Worm (Caenorhabditis elegans): ENCODE measurements around the gene F28C6.9.
A peak's percentile ranks its signal among the peaks of the same experiment; 100 is the strongest.

Gene F28C6.9

DNA sequence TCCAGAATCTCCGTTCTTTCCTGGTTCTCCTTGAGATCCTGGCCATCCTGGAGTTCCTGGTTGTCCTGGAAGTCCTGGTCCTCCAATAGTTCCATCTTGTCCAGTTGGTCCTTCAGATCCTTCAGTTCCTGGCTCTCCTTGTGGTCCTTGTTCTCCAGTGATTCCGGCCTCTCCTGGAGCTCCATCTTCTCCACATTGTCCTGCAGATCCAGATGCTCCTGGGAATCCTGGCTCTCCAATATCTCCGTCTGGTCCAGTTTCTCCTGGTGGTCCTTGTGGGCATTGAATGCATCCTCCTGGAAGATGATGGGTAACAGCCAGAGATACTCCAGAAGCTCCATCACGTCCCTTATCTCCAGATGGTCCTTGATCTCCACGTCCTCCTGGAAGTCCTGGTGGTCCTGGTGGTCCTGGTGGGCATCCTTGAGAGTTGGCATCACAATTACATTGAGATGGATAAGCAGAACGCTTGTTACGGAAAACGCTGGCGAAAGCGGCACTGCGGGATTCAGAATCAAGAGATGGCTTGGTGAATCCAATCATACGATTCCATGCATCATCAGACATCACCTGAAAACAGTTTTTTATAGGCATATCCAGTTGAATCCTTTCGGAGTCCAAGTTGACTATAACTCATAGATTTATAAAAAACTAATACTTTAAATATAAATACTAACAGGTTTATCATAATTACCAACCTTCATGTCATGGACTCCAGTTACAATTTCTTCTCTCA, 41.6 kb downstream of the F28C6.9 start:
- no peak for TF ChIP-seq ets-7 (tag; optimal IDR thresholded peaks at IDR 0.05)
- TF ChIP-seq sea-1 (GFP tag; conservative IDR thresholded peaks at IDR 0.05) = 0 out of 2 replicates have a peak, but pooled peaks have one; percentile 30

DNA sequence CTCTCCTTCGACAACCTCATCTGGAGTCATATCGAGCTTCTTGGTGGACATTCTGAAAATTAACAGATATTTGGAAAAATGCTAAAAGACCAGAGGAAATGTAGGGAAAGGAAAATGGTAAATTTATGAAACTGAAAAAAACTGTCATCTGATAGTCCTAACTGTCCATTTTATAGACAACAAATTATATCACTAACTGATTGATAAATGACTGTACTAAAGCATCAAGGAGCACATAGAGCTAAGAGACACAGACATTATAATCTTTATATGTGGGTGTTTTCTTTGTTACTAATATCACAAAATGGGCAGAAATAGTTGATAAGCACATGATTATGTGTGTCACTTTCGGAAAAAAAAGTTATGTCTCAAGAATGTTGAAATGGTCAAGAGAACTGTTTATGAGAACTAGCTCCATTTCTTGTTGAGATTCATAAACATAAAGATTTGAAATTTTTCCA, 43.1 kb downstream of the F28C6.9 start, which contains the start of gene F54C9.3:
F54C9.3 (minus strand) TSS at position 51 of the 461 bp plus-strand sequence.
- TF ChIP-seq pes-1 (GFP tag; IDR thresholded peaks at IDR 0.05) (no peak), hmbx-1 (tag; optimal IDR thresholded peaks at IDR 0.05) (no peak), tbx-11 (GFP tag; IDR thresholded peaks at IDR 0.05) (no peak), ets-7 (tag; optimal IDR thresholded peaks at IDR 0.05) (no peak), tra-4 (tag; optimal IDR thresholded peaks at IDR 0.05) (no peak), hmg-4 (GFP tag; optimal IDR thresholded peaks at IDR 0.05) (no peak)

DNA sequence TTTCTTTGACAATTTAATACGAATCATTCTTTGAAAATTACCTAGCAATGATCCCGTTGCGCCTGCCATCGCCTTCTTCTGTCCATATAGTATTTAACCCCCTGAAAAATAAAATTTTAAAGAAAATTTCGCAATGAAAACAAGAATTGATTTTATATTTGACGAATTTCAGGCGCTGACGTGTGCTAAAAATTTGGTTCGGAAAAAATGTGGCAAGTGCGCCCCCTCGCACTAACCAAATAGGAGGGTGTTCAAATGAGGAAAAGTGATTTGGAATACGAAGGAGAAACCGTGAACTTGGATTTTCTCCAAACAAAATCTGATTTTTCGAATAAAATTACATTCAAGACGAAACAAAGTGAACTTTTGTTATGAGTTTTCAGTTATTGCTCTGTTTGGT, 43.9 kb downstream of the F28C6.9 start, which contains the start of gene stc-1:
stc-1 (minus strand) TSS at position 101 of the 400 bp plus-strand sequence.
- TF ChIP-seq flt-1 (GFP tag; IDR thresholded peaks at IDR 0.05) (no peak), hnd-1 (tag; optimal IDR thresholded peaks at IDR 0.05) (no peak), ama-1 (optimal IDR thresholded peaks at IDR 0.05) (no peak), aly-1 (tag; optimal IDR thresholded peaks at IDR 0.05) (no peak), hmg-4 (GFP tag; optimal IDR thresholded peaks at IDR 0.05) (no peak), ets-7 (tag; optimal IDR thresholded peaks at IDR 0.05) (no peak), sea-1 (GFP tag; conservative IDR thresholded peaks at IDR 0.05) (no peak), tbx-37 (GFP tag; conservative IDR thresholded peaks at IDR 0.05) (no peak), ceh-13 (GFP tag; optimal IDR thresholded peaks at IDR 0.05) (no peak), tra-4 (tag; optimal IDR thresholded peaks at IDR 0.05) (no peak), scrt-1 (GFP tag; IDR thresholded peaks at IDR 0.05) (no peak), pes-1 (GFP tag; IDR thresholded peaks at IDR 0.05) (no peak), F13C5.2 (tag; optimal IDR thresholded peaks at IDR 0.05) (no peak), ceh-36 (tag; optimal IDR thresholded peaks at IDR 0.05) (no peak), tbx-11 (GFP tag; IDR thresholded peaks at IDR 0.05) (no peak), B0310.2 (tag; optimal IDR thresholded peaks at IDR 0.05) (no peak), hmbx-1 (tag; optimal IDR thresholded peaks at IDR 0.05) (no peak)

DNA sequence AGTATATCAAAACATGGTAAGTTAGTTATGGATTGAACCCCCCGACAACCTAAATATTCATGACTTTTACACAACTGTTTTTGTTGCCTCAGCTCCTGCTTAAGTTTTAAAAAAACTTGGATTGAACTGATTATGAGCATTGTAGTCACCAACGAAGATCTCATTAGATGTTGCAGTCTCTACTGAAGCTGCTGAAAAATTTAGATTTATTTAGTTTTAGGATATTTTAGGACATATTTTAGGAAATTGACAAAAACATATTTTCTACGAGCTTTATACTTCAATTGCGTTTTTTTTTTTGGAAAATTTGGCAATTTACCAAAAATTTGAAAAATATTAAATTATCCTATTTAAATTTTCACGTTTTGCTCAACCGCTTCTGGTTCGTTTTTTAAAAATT, 48.0 kb downstream of the F28C6.9 start, which contains the start of gene F54C9.14:
F54C9.14 (plus strand) TSS at position 301 of the 400 bp plus-strand sequence.
- TF ChIP-seq tra-4 (tag; optimal IDR thresholded peaks at IDR 0.05) (no peak), tbx-11 (GFP tag; IDR thresholded peaks at IDR 0.05) (no peak), ets-7 (tag; optimal IDR thresholded peaks at IDR 0.05) (no peak), ceh-36 (tag; optimal IDR thresholded peaks at IDR 0.05) (no peak), F13C5.2 (tag; optimal IDR thresholded peaks at IDR 0.05) (no peak), aly-1 (tag; optimal IDR thresholded peaks at IDR 0.05) (no peak), flt-1 (GFP tag; IDR thresholded peaks at IDR 0.05) (no peak), scrt-1 (GFP tag; IDR thresholded peaks at IDR 0.05) (no peak), hmg-4 (GFP tag; optimal IDR thresholded peaks at IDR 0.05) (no peak), pes-1 (GFP tag; IDR thresholded peaks at IDR 0.05) (no peak), sea-1 (GFP tag; conservative IDR thresholded peaks at IDR 0.05) (no peak), hmbx-1 (tag; optimal IDR thresholded peaks at IDR 0.05) (no peak), tbx-37 (GFP tag; conservative IDR thresholded peaks at IDR 0.05) (no peak), ceh-13 (GFP tag; optimal IDR thresholded peaks at IDR 0.05) (no peak), B0310.2 (tag; optimal IDR thresholded peaks at IDR 0.05) (no peak), ama-1 (optimal IDR thresholded peaks at IDR 0.05) (no peak), hnd-1 (tag; optimal IDR thresholded peaks at IDR 0.05) (no peak)

DNA sequence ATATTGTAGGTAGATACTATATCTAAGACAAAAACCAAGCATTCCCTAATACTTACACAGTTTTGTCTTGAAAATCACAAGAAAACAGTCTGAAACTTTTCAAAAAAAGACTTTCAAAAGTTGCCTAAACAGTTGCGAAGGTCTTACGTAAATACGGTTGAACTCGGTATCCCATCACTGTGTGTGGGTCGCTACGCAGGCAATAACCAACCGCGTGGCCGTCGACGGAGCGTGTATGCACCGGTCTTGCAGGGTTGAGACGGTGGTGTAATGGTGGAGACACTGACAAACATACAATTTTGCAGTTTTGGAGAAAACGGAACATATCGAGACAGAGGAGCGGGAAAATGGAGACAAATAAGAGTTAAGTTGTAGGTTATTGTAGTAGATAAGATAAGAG, 48.8 kb downstream of the F28C6.9 start, which contains the start of gene iff-2:
iff-2 (minus strand) TSS at position 141 of the 400 bp plus-strand sequence.
- TF ChIP-seq hmg-4 (GFP tag; optimal IDR thresholded peaks at IDR 0.05) (peak; percentile 84), hmbx-1 (tag; optimal IDR thresholded peaks at IDR 0.05) (no peak), tbx-11 (GFP tag; IDR thresholded peaks at IDR 0.05) (no peak), pes-1 (GFP tag; IDR thresholded peaks at IDR 0.05) (no peak), tra-4 (tag; optimal IDR thresholded peaks at IDR 0.05) (peak; percentile 50), ceh-13 (GFP tag; optimal IDR thresholded peaks at IDR 0.05) (no peak), hnd-1 (tag; optimal IDR thresholded peaks at IDR 0.05) (no peak), scrt-1 (GFP tag; IDR thresholded peaks at IDR 0.05) (0 out of 2 replicates have a peak, but pooled peaks have one; percentile 55), tbx-37 (GFP tag; conservative IDR thresholded peaks at IDR 0.05) (peak; percentile 35), ets-7 (tag; optimal IDR thresholded peaks at IDR 0.05) (peak; percentile 8), flt-1 (GFP tag; IDR thresholded peaks at IDR 0.05) (peak; percentile 57; the same call in 1 of the 2 replicates), F13C5.2 (tag; optimal IDR thresholded peaks at IDR 0.05) (peak; percentile 95), ceh-36 (tag; optimal IDR thresholded peaks at IDR 0.05) (peak; percentile 9), B0310.2 (tag; optimal IDR thresholded peaks at IDR 0.05) (no peak), aly-1 (tag; optimal IDR thresholded peaks at IDR 0.05) (peak; percentile 69), ama-1 (optimal IDR thresholded peaks at IDR 0.05) (no peak), sea-1 (GFP tag; conservative IDR thresholded peaks at IDR 0.05) (peak; percentile 70)

DNA sequence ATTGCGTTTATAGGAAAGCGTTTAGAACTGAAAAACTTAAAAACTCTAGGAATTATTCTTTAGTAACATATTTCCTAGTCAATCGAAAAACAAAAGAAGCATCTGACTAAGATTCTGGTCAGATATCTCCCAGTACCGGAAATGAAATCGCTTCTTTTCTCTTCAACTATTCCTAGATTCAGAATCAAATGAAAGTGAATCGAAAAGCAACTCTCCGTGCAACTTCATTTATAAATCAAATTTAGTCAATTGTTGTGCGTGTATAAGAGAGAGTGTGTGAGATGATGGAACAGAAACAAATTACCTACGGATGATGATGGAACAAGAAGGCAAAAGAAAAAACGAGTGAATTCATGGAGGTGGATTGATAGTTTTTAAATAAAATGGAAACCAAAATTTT, 50.8 kb downstream of the F28C6.9 start:
- TF ChIP-seq aly-1 (tag; optimal IDR thresholded peaks at IDR 0.05) (no peak), hmbx-1 (tag; optimal IDR thresholded peaks at IDR 0.05) (no peak), scrt-1 (GFP tag; IDR thresholded peaks at IDR 0.05) (no peak), sea-1 (GFP tag; conservative IDR thresholded peaks at IDR 0.05) (no peak), tbx-11 (GFP tag; IDR thresholded peaks at IDR 0.05) (no peak), hmg-4 (GFP tag; optimal IDR thresholded peaks at IDR 0.05) (no peak), pes-1 (GFP tag; IDR thresholded peaks at IDR 0.05) (no peak), ceh-13 (GFP tag; optimal IDR thresholded peaks at IDR 0.05) (no peak), B0310.2 (tag; optimal IDR thresholded peaks at IDR 0.05) (no peak), ama-1 (optimal IDR thresholded peaks at IDR 0.05) (no peak), hnd-1 (tag; optimal IDR thresholded peaks at IDR 0.05) (no peak)

Data from whole organism, early embryonic.